Fruit fly (Drosophila melanogaster) whole organism, embryonic: ENCODE measurements around the gene Sc2.

Experiments used
- CG10209 ChIP-seq: fragments of 200-800 bp; sonication (Bioruptor generic); optimal IDR thresholded peaks from 3 replicates; lab custom pipeline; 2017; ENCODE audit warnings: missing biosample characterization, mild to moderate bottlenecking, missing genetic modification characterization, missing genetic modification reagents
- CG10267 ChIP-seq: fragments of 200-800 bp; sonication (Bioruptor generic); optimal IDR thresholded peaks from 2 replicates; lab custom pipeline; 2018; ENCODE audit warnings: missing biosample characterization, mild to moderate bottlenecking, missing genetic modification characterization, moderate library complexity
- CG10462 ChIP-seq: fragments of 200-800 bp; sonication (Bioruptor generic); optimal IDR thresholded peaks from 2 replicates; lab custom pipeline; 2016; ENCODE audit warnings: missing biosample characterization, missing genetic modification characterization
- CG11504 ChIP-seq: fragments of 200-800 bp; sonication (Bioruptor generic); optimal IDR thresholded peaks from 3 replicates; lab custom pipeline; 2019; ENCODE audit warnings: missing biosample characterization, mild to moderate bottlenecking, missing genetic modification characterization, moderate library complexity
- CG12769 ChIP-seq: fragments of 200-800 bp; sonication (Bioruptor generic); optimal IDR thresholded peaks from 2 replicates; lab custom pipeline; 2019; ENCODE audit warnings: missing biosample characterization, mild to moderate bottlenecking, missing genetic modification characterization, moderate library complexity
- CG13624 ChIP-seq: fragments of 200-800 bp; sonication (Bioruptor generic); optimal IDR thresholded peaks from 2 replicates; lab custom pipeline; 2016; ENCODE audit warnings: missing biosample characterization, missing genetic modification characterization
- CG14965 ChIP-seq: fragments of 200-800 bp; sonication (Bioruptor generic); optimal IDR thresholded peaks from 2 replicates; lab custom pipeline; 2016; ENCODE audit warnings: missing biosample characterization, missing genetic modification characterization, borderline replicate concordance
- CG15601 ChIP-seq: fragments of 200-800 bp; sonication (Bioruptor generic); optimal IDR thresholded peaks from 3 replicates; lab custom pipeline; 2019; ENCODE audit warnings: missing biosample characterization, mild to moderate bottlenecking, missing genetic modification characterization, moderate library complexity
- CG15696 ChIP-seq: fragments of 200-800 bp; sonication (Bioruptor generic); optimal IDR thresholded peaks from 2 replicates; lab custom pipeline; 2019; ENCODE audit warnings: missing biosample characterization, mild to moderate bottlenecking, missing genetic modification characterization, moderate library complexity
- CG17361 ChIP-seq: fragments of 200-800 bp; sonication (Bioruptor generic); IDR thresholded peaks from 3 replicates; pipeline ENCODE4 v1.3.6; 2022; ENCODE audit warnings: missing biosample characterization, missing genetic modification characterization
- CG18476 ChIP-seq: fragments of 200-800 bp; sonication (Bioruptor generic); optimal IDR thresholded peaks from 2 replicates; lab custom pipeline; 2016; ENCODE audit warnings: missing biosample characterization, mild to moderate bottlenecking, missing genetic modification characterization
- CG2202 ChIP-seq: fragments of 200-800 bp; sonication (Bioruptor generic); optimal IDR thresholded peaks from 2 replicates; lab custom pipeline; 2018; ENCODE audit warnings: missing biosample characterization, mild to moderate bottlenecking, missing genetic modification characterization
- CG3065 ChIP-seq: fragments of 200-800 bp; sonication (Bioruptor generic); optimal IDR thresholded peaks from 2 replicates; lab custom pipeline; 2016; ENCODE audit warnings: missing biosample characterization, missing genetic modification characterization
- CG34422 ChIP-seq: fragments of 200-800 bp; sonication (Bioruptor generic); IDR thresholded peaks from 3 replicates; pipeline ENCODE4 v1.3.6; 2022; ENCODE audit warnings: missing biosample characterization, missing genetic modification characterization
- CG6175 ChIP-seq: fragments of 200-800 bp; sonication (Bioruptor generic); IDR thresholded peaks from 3 replicates; pipeline ENCODE4 v1.3.6; 2022; ENCODE audit warnings: missing biosample characterization, missing genetic modification characterization
- CG6272 ChIP-seq: fragments of 200-800 bp; sonication (Bioruptor generic); IDR thresholded peaks from 2 replicates; pipeline ENCODE4 v1.3.6; 2022; ENCODE audit warnings: missing biosample characterization, missing genetic modification characterization
- CG7271 ChIP-seq: fragments of 200-800 bp; sonication (Bioruptor generic); optimal IDR thresholded peaks from 2 replicates; lab custom pipeline; 2018; ENCODE audit warnings: missing biosample characterization, mild to moderate bottlenecking, missing genetic modification characterization, moderate library complexity
- CG8281 ChIP-seq: fragments of 200-800 bp; sonication (Bioruptor generic); optimal IDR thresholded peaks from 2 replicates; lab custom pipeline; 2018; ENCODE audit warnings: missing biosample characterization, mild to moderate bottlenecking, missing genetic modification characterization, moderate library complexity
- CTCF ChIP-seq: fragments of 200-800 bp; sonication (Bioruptor generic); optimal IDR thresholded peaks from 2 replicates; lab custom pipeline; 2017; ENCODE audit warnings: missing biosample characterization, mild to moderate bottlenecking, missing genetic modification characterization, moderate library complexity
- Deaf1 ChIP-seq: fragments of 200-800 bp; optimal IDR thresholded peaks from 3 replicates; lab custom pipeline; 2019; ENCODE audit warnings: missing biosample characterization, mild to moderate bottlenecking, missing genetic modification characterization, moderate library complexity
- E2f1 ChIP-seq: fragments of 200-800 bp; sonication (Bioruptor generic); IDR thresholded peaks from 2 replicates; pipeline ENCODE4 v1.3.6; 2022; ENCODE audit warnings: missing biosample characterization, missing genetic modification characterization
- Hmx ChIP-seq: fragments of 200-800 bp; sonication (Bioruptor generic); optimal IDR thresholded peaks from 2 replicates; lab custom pipeline; 2016; ENCODE audit warnings: missing biosample characterization, missing genetic modification characterization
- NC2α ChIP-seq: fragments of 200-800 bp; sonication (Bioruptor generic); optimal IDR thresholded peaks from 2 replicates; lab custom pipeline; 2016; ENCODE audit warnings: missing biosample characterization, missing genetic modification characterization
- Ravus ChIP-seq: fragments of 200-800 bp; sonication (Bioruptor generic); IDR thresholded peaks from 2 replicates; pipeline ENCODE4 v1.3.6; 2022; ENCODE audit warnings: missing biosample characterization, missing genetic modification characterization
- Rfx ChIP-seq: fragments of 200-800 bp; sonication (Bioruptor generic); IDR thresholded peaks from 2 replicates; pipeline ENCODE4 v1.3.6; 2022; ENCODE audit warnings: missing biosample characterization, missing genetic modification characterization
- Xbp1 ChIP-seq: fragments of 200-800 bp; sonication (Bioruptor generic); optimal IDR thresholded peaks from 3 replicates; lab custom pipeline; 2016; ENCODE audit warnings: missing biosample characterization, mild to moderate bottlenecking, missing genetic modification characterization
- bowl ChIP-seq: fragments of 200-800 bp; sonication (Bioruptor generic); IDR thresholded peaks from 2 replicates; pipeline ENCODE4 v1.3.6; 2022; ENCODE audit warnings: missing biosample characterization, missing genetic modification characterization
- chn ChIP-seq: fragments of 200-800 bp; sonication (Bioruptor generic); optimal IDR thresholded peaks from 2 replicates; lab custom pipeline; 2016; ENCODE audit warnings: missing biosample characterization, missing genetic modification characterization
- dpn ChIP-seq, 2 experiments: fragments of 200-800 bp; sonication (Bioruptor generic); optimal IDR thresholded peaks; 3 replicates each; lab custom pipeline; 2016; ENCODE audit warnings: missing biosample characterization in 2 of 2, missing genetic modification characterization in 2 of 2
- fd102C ChIP-seq: fragments of 200-800 bp; sonication (Bioruptor generic); optimal IDR thresholded peaks from 2 replicates; lab custom pipeline; 2018; ENCODE audit warnings: missing biosample characterization, mild to moderate bottlenecking, missing genetic modification characterization, moderate library complexity
- fu2 ChIP-seq: fragments of 200-800 bp; sonication (Bioruptor generic); optimal IDR thresholded peaks from 2 replicates; lab custom pipeline; 2016; ENCODE audit warnings: missing biosample characterization, missing genetic modification characterization
- gsb ChIP-seq: fragments of 200-800 bp; sonication (Bioruptor generic); IDR thresholded peaks from 2 replicates; pipeline ENCODE4 v1.3.6; 2022; ENCODE audit warnings: missing biosample characterization, missing genetic modification characterization
- insv ChIP-seq, 2 experiments: fragments of 200-800 bp; sonication (Bioruptor generic); optimal IDR thresholded peaks; 3 replicates each; lab custom pipeline; 2016 to 2018; ENCODE audit warnings: missing biosample characterization in 2 of 2, missing genetic modification characterization in 2 of 2
- ken ChIP-seq: fragments of 200-800 bp; sonication (Bioruptor generic); IDR thresholded peaks from 3 replicates; pipeline ENCODE4 v1.3.6; 2022; ENCODE audit warnings: missing biosample characterization, missing genetic modification characterization
- lbe ChIP-seq: fragments of 200-800 bp; sonication (Bioruptor generic); optimal IDR thresholded peaks from 2 replicates; lab custom pipeline; 2016; ENCODE audit warnings: missing biosample characterization, mild to moderate bottlenecking, missing genetic modification characterization
- lov ChIP-seq, 2 experiments: fragments of 200-800 bp in 1 of 2; fragments of >200 bp in 1 of 2; sonication (Bioruptor generic) in 1 of 2; IDR thresholded peaks in 1 of 2; optimal IDR thresholded peaks in 1 of 2; 2 replicates in 1 of 2; 3 replicates in 1 of 2; pipeline versions ENCODE4 v1.3.6 to Lab custom; 2017 to 2022; ENCODE audit warnings: missing biosample characterization in 1 of 2, missing genetic modification characterization in 1 of 2
- maf-S ChIP-seq: fragments of 200-800 bp; sonication (Bioruptor generic); optimal IDR thresholded peaks from 2 replicates; lab custom pipeline; 2016; ENCODE audit warnings: missing biosample characterization, missing genetic modification characterization
- mld ChIP-seq: fragments of 200-800 bp; sonication (Bioruptor generic); IDR thresholded peaks from 3 replicates; pipeline ENCODE4 v1.3.6; 2022; ENCODE audit warnings: missing biosample characterization, missing genetic modification characterization; ENCODE audit not compliant: partially characterized antibody
- odd ChIP-seq: fragments of 200-800 bp; sonication (Bioruptor generic); optimal IDR thresholded peaks from 2 replicates; lab custom pipeline; 2017; ENCODE audit warnings: missing biosample characterization, mild to moderate bottlenecking, missing genetic modification characterization
- pan ChIP-seq, 4 experiments: fragments of >200 bp in 3 of 4; fragments of 200-800 bp in 1 of 4; sonication (Bioruptor generic) in 1 of 4; optimal IDR thresholded peaks in 3 of 4; IDR thresholded peaks in 1 of 4; 2 replicates each; pipeline versions ENCODE4 v1.3.6 to Lab custom; 2017 to 2022; ENCODE audit warnings: missing biosample characterization in 2 of 4, missing genetic modification characterization in 2 of 4, mixed read lengths in 1 of 4
- pfk ChIP-seq: fragments of 200-800 bp; sonication (Bioruptor generic); optimal IDR thresholded peaks from 2 replicates; lab custom pipeline; 2018; ENCODE audit warnings: missing biosample characterization, mild to moderate bottlenecking, missing genetic modification characterization, moderate library complexity
- phol ChIP-seq: fragments of 200-800 bp; sonication (Bioruptor generic); optimal IDR thresholded peaks from 3 replicates; lab custom pipeline; 2018; ENCODE audit warnings: missing biosample characterization, mild to moderate bottlenecking, missing genetic modification characterization, moderate library complexity
- pzg ChIP-seq: fragments of 200-800 bp; sonication (Bioruptor generic); optimal IDR thresholded peaks from 3 replicates; lab custom pipeline; 2018; ENCODE audit warnings: missing biosample characterization, mild to moderate bottlenecking, missing genetic modification characterization, moderate library complexity
- sisA ChIP-seq: fragments of 200-800 bp; sonication (Bioruptor generic); IDR thresholded peaks from 2 replicates; pipeline ENCODE4 v1.3.6; 2022; ENCODE audit warnings: missing biosample characterization, missing genetic modification characterization
- sr ChIP-seq: fragments of 200-800 bp; sonication (Bioruptor generic); IDR thresholded peaks from 3 replicates; pipeline ENCODE4 v1.3.6; 2022; ENCODE audit warnings: missing biosample characterization, missing genetic modification characterization
- tna ChIP-seq: fragments of 200-800 bp; sonication (Bioruptor generic); IDR thresholded peaks from 2 replicates; pipeline ENCODE4 v1.3.6; 2022; ENCODE audit warnings: missing biosample characterization, missing genetic modification characterization; ENCODE audit not compliant: partially characterized antibody
- vnd ChIP-seq: fragments of 200-800 bp; sonication (Bioruptor generic); IDR thresholded peaks from 3 replicates; pipeline ENCODE4 v1.3.6; 2022; ENCODE audit warnings: missing biosample characterization, missing genetic modification characterization; ENCODE audit not compliant: partially characterized antibody
- z ChIP-seq: fragments of 200-800 bp; sonication (Bioruptor generic); IDR thresholded peaks from 3 replicates; pipeline ENCODE4 v1.3.6; 2022; ENCODE audit warnings: missing biosample characterization, missing genetic modification characterization

Sc2 gene

DNA sequence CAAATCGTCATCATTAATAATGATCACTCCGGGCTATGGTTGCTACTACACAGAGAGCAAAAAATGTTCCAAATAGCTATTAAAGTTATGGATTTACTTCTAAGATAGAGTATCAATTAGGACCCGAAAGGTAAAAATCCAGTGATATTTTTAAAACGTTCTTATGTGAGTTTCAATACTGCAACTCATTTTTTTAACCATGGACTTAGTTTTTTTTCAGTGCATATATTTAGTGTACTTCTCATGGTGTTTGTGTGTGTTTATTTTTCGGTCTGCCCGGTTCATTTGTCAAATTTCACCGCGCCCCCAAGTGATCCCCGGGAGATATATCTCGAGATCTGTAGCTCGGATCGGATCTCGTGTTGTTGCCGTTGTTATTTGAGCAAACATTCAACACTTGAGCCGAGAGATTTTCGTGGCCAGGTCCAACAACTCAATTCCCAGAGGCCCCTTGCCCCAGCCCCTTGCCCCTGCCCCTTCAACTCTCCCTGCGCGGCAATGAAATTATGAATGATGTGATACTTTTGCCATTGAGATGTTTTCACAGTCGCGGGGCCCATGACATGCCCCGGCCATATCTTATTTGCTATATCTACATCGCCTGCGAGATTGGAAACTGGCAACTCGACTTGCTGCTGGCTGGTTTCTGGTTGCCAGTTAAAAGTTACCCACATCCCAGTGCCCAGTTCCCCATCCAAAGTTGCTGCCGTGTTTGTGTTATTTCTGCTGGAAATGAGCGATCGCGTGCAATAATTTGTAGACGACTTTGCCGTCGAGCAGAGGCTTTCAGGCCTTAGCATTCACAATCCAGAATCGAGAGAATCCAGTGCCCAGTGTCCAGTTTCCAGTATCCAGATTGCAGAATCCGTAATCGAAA is 40.5 kb upstream of the Sc2 start (continued):
- TF ChIP-seq CG14965 (GFP tag; lab: Kevin White, UChicago) (peak; percentile 62), maf-S (peak; percentile 31), CG17361 (GFP tag; lab: Robert Waterston, UW) (peak; percentile 72; the same call in 2 of the 3 replicates), CG7271 (tag; lab: Kevin White, UChicago) (peak; percentile 14), fu2 (peak; percentile 7), CG10267 (peak; percentile 83), lbe (no peak), CG11504 (tag; lab: Kevin White, UChicago) (peak; percentile 82), CG18476 (GFP tag; lab: Kevin White, UChicago) (peak; percentile 56), CTCF (GFP tag; lab: Kevin White, UChicago) (no peak), vnd (GFP tag; lab: Robert Waterston, UW) (no peak), E2f1 (GFP tag; lab: Robert Waterston, UW) (peak; percentile 40; the same call in 1 of the 2 replicates), CG13624 (GFP tag; lab: Kevin White, UChicago) (peak; percentile 53), CG10209 (peak; percentile 71), chn (GFP tag; lab: Kevin White, UChicago) (peak; percentile 75), fd102C (GFP tag; lab: Kevin White, UChicago) (no peak), dpn (GFP tag; optimal IDR thresholded peaks at IDR 0.05; lab: Kevin White, UChicago) (peak in 1 of 2 experiments; percentile 61), mld (GFP tag; lab: Robert Waterston, UW) (no peak), insv (GFP tag; optimal IDR thresholded peaks at IDR 0.05; lab: Kevin White, UChicago) (no peak), ken (GFP tag; lab: Robert Waterston, UW) (no peak), Xbp1 (GFP tag; lab: Kevin White, UChicago) (peak; percentile 74), CG8281 (no peak), sisA (GFP tag; lab: Robert Waterston, UW) (peak; percentile 69), CG6175 (GFP tag; lab: Robert Waterston, UW) (peak; percentile 42; the same call in 1 of the 3 replicates), odd (GFP tag; lab: Kevin White, UChicago) (peak; percentile 33), CG3065 (GFP tag; lab: Kevin White, UChicago) (peak; percentile 32), bowl (no peak), gsb (GFP tag; lab: Robert Waterston, UW) (no peak), Hmx (GFP tag; lab: Kevin White, UChicago) (no peak), tna (GFP tag; lab: Robert Waterston, UW) (no peak), Rfx (GFP tag; lab: Robert Waterston, UW) (0 out of 2 replicates have a peak, but pooled peaks have one; percentile 15), phol (tag; lab: Kevin White, UChicago) (peak; percentile 85), CG6272 (GFP tag; lab: Robert Waterston, UW) (no peak), pzg (GFP tag; lab: Kevin White, UChicago) (no peak), lov (optimal IDR thresholded peaks at IDR 0.05; lab: Kevin White, UChicago) (no peak), lov (GFP tag; IDR thresholded peaks at IDR 0.05; lab: Robert Waterston, UW) (peak; percentile 73; the same call in 1 of the 3 replicates), pan (optimal IDR thresholded peaks at IDR 0.05; lab: Kevin White, UChicago) (no peak), pan (GFP tag; optimal IDR thresholded peaks at IDR 0.05 in 1 of 2, IDR thresholded peaks at IDR 0.05 in 1 of 2) (peak in 1 of 2 experiments; percentile 57), z (GFP tag; lab: Robert Waterston, UW) (peak; percentile 75), Ravus (no peak), CG2202 (tag; lab: Kevin White, UChicago) (peak; percentile 76), Deaf1 (peak; percentile 21), CG15601 (peak; percentile 74), CG15696 (tag; lab: Kevin White, UChicago) (peak; percentile 85), CG34422 (GFP tag; lab: Robert Waterston, UW) (no peak), NC2α (GFP tag; lab: Kevin White, UChicago) (peak; percentile 56), pfk (GFP tag; lab: Kevin White, UChicago) (no peak), CG12769 (tag; lab: Kevin White, UChicago) (peak; percentile 40), CG10462 (GFP tag; lab: Kevin White, UChicago) (peak; percentile 63), sr (GFP tag; lab: Robert Waterston, UW) (no peak)
